Fruit fly (Drosophila melanogaster): Measurements from ENCODE around the gene Ugt301D1.

Gene Ugt301D1

dm6 chr2L:18496834-18497233, 12.5 kb upstream of the Ugt301D1 start:
- no peak for TF ChIP-seq Dll (optimal IDR thresholded peaks at IDR 0.05)
- no peak for TF ChIP-seq pan (optimal IDR thresholded peaks at IDR 0.05)
- no peak for TF ChIP-seq CG8478 (optimal IDR thresholded peaks at IDR 0.05)
- TF ChIP-seq psq (optimal IDR thresholded peaks at IDR 0.05), result no peak
- TF ChIP-seq EcR (GFP tag; optimal IDR thresholded peaks at IDR 0.05), result no peak
- no peak for TF ChIP-seq usp (GFP tag; optimal IDR thresholded peaks at IDR 0.05)

- TF ChIP-seq pan (optimal IDR thresholded peaks at IDR 0.05), result no peak
- no peak for TF ChIP-seq psq (optimal IDR thresholded peaks at IDR 0.05)
- TF ChIP-seq CG8478 (optimal IDR thresholded peaks at IDR 0.05), result no peak
- no peak for TF ChIP-seq Dll (optimal IDR thresholded peaks at IDR 0.05)
- no peak for TF ChIP-seq usp (GFP tag; optimal IDR thresholded peaks at IDR 0.05)
- TF ChIP-seq EcR (GFP tag; optimal IDR thresholded peaks at IDR 0.05), result no peak
Measured at dm6 chr2L:18499900-18500299, 9.5 kb upstream of the Ugt301D1 start.

dm6 chr2L:18503760-18504159, 5.6 kb upstream of the Ugt301D1 start, which contains the start of gene kon:
kon (minus strand) TSS chr2L:18503978.
- TF ChIP-seq usp (GFP tag; optimal IDR thresholded peaks at IDR 0.05), result no peak
- TF ChIP-seq Dll (optimal IDR thresholded peaks at IDR 0.05), result no peak
- no peak for TF ChIP-seq pan (optimal IDR thresholded peaks at IDR 0.05)
- TF ChIP-seq CG8478 (optimal IDR thresholded peaks at IDR 0.05), result no peak
- TF ChIP-seq EcR (GFP tag; optimal IDR thresholded peaks at IDR 0.05), result no peak
- no peak for TF ChIP-seq psq (optimal IDR thresholded peaks at IDR 0.05)

dm6 chr2L:18504881-18505280, 4.5 kb upstream of the Ugt301D1 start:
- TF ChIP-seq usp (GFP tag; optimal IDR thresholded peaks at IDR 0.05) (no peak), Dll (optimal IDR thresholded peaks at IDR 0.05) (no peak), CG8478 (optimal IDR thresholded peaks at IDR 0.05) (no peak), EcR (GFP tag; optimal IDR thresholded peaks at IDR 0.05) (no peak), pan (optimal IDR thresholded peaks at IDR 0.05) (no peak), psq (optimal IDR thresholded peaks at IDR 0.05) (no peak)

dm6 chr2L:18505475-18505874, 3.9 kb upstream of the Ugt301D1 start:
- TF ChIP-seq pan (optimal IDR thresholded peaks at IDR 0.05), result no peak

dm6 chr2L:18506923-18507322, 2.4 kb upstream of the Ugt301D1 start:
- no peak for TF ChIP-seq EcR (GFP tag; optimal IDR thresholded peaks at IDR 0.05)
- TF ChIP-seq CG8478 (optimal IDR thresholded peaks at IDR 0.05), result no peak
- TF ChIP-seq psq (optimal IDR thresholded peaks at IDR 0.05), result no peak
- no peak for TF ChIP-seq Dll (optimal IDR thresholded peaks at IDR 0.05)
- TF ChIP-seq usp (GFP tag; optimal IDR thresholded peaks at IDR 0.05), result no peak
- no peak for TF ChIP-seq pan (optimal IDR thresholded peaks at IDR 0.05)

dm6 chr2L:18513402-18513801, 4.0 kb downstream of the Ugt301D1 start:
- TF ChIP-seq pan (optimal IDR thresholded peaks at IDR 0.05) (no peak), psq (optimal IDR thresholded peaks at IDR 0.05) (no peak), Dll (optimal IDR thresholded peaks at IDR 0.05) (no peak), usp (GFP tag; optimal IDR thresholded peaks at IDR 0.05) (no peak), CG8478 (optimal IDR thresholded peaks at IDR 0.05) (no peak), EcR (GFP tag; optimal IDR thresholded peaks at IDR 0.05) (no peak)

dm6 chr2L:18516367-18516766, 7.0 kb downstream of the Ugt301D1 start:
- TF ChIP-seq pan (optimal IDR thresholded peaks at IDR 0.05), result no peak
- TF ChIP-seq Dll (optimal IDR thresholded peaks at IDR 0.05), result no peak
- TF ChIP-seq usp (GFP tag; optimal IDR thresholded peaks at IDR 0.05), result no peak
- no peak for TF ChIP-seq psq (optimal IDR thresholded peaks at IDR 0.05)
- no peak for TF ChIP-seq CG8478 (optimal IDR thresholded peaks at IDR 0.05)
- no peak for TF ChIP-seq EcR (GFP tag; optimal IDR thresholded peaks at IDR 0.05)

- TF ChIP-seq pan (optimal IDR thresholded peaks at IDR 0.05) (no peak), psq (optimal IDR thresholded peaks at IDR 0.05) (no peak), CG8478 (optimal IDR thresholded peaks at IDR 0.05) (no peak), usp (GFP tag; optimal IDR thresholded peaks at IDR 0.05) (no peak), Dll (optimal IDR thresholded peaks at IDR 0.05) (no peak), EcR (GFP tag; optimal IDR thresholded peaks at IDR 0.05) (no peak)
Measured at dm6 chr2L:18517002-18517635, 7.8 kb downstream of the Ugt301D1 start, which contains the start of gene CG10211. CG10211 (plus strand) TSS chr2L:18517487.

- TF ChIP-seq usp (GFP tag; optimal IDR thresholded peaks at IDR 0.05) (no peak), pan (optimal IDR thresholded peaks at IDR 0.05) (no peak), EcR (GFP tag; optimal IDR thresholded peaks at IDR 0.05) (no peak), psq (optimal IDR thresholded peaks at IDR 0.05) (no peak), Dll (optimal IDR thresholded peaks at IDR 0.05) (no peak), CG8478 (optimal IDR thresholded peaks at IDR 0.05) (no peak)
Measured at dm6 chr2L:18518852-18519251, 9.5 kb downstream of the Ugt301D1 start.

- no peak for TF ChIP-seq EcR (GFP tag; optimal IDR thresholded peaks at IDR 0.05)
- no peak for TF ChIP-seq Dll (optimal IDR thresholded peaks at IDR 0.05)
- TF ChIP-seq pan (optimal IDR thresholded peaks at IDR 0.05), result no peak
- no peak for TF ChIP-seq CG8478 (optimal IDR thresholded peaks at IDR 0.05)
- no peak for TF ChIP-seq psq (optimal IDR thresholded peaks at IDR 0.05)
- TF ChIP-seq usp (GFP tag; optimal IDR thresholded peaks at IDR 0.05), result no peak
Measured at dm6 chr2L:18522258-18522657, 12.9 kb downstream of the Ugt301D1 start.

dm6 chr2L:18523003-18523402, 13.6 kb downstream of the Ugt301D1 start:
- no peak for TF ChIP-seq psq (optimal IDR thresholded peaks at IDR 0.05)

- no peak for TF ChIP-seq psq (optimal IDR thresholded peaks at IDR 0.05)
- no peak for TF ChIP-seq EcR (GFP tag; optimal IDR thresholded peaks at IDR 0.05)
- TF ChIP-seq usp (GFP tag; optimal IDR thresholded peaks at IDR 0.05), result no peak
- TF ChIP-seq CG8478 (optimal IDR thresholded peaks at IDR 0.05), result no peak
- no peak for TF ChIP-seq Dll (optimal IDR thresholded peaks at IDR 0.05)
- no peak for TF ChIP-seq pan (optimal IDR thresholded peaks at IDR 0.05)
Measured at dm6 chr2L:18524896-18525295, 15.5 kb downstream of the Ugt301D1 start.

Data from whole organism.